Worm (Caenorhabditis elegans) whole organism, late embryonic: ENCODE data around the gene atf-6.

Experiments used
- C08G9.2 ChIP-seq: sonication (generic microtip); optimal IDR thresholded peaks from 2 replicates; lab custom pipeline; 2016; ENCODE audit warnings: mild to moderate bottlenecking, missing genetic modification characterization, moderate library complexity, missing compliant biosample characterization
- C38D4.7 ChIP-seq: fragments of 200-800 bp; sonication (Bioruptor generic); optimal IDR thresholded peaks from 2 replicates; lab custom pipeline; 2018; ENCODE audit warnings: mild to moderate bottlenecking, missing genetic modification characterization, moderate library complexity, missing compliant biosample characterization
- F13H6.1 ChIP-seq: sonication (generic microtip); optimal IDR thresholded peaks from 2 replicates; lab custom pipeline; 2016; ENCODE audit warnings: missing genetic modification characterization, missing compliant biosample characterization
- K02D7.2 ChIP-seq: sonication (generic microtip); optimal IDR thresholded peaks from 2 replicates; lab custom pipeline; 2017; ENCODE audit warnings: mild to moderate bottlenecking, missing genetic modification characterization, missing compliant biosample characterization
- K09A11.1 ChIP-seq: sonication (generic microtip); optimal IDR thresholded peaks from 2 replicates; lab custom pipeline; 2017; ENCODE audit warnings: antibody characterized with exemption, mild to moderate bottlenecking, missing genetic modification characterization, missing compliant biosample characterization; ENCODE audit not compliant: insufficient read depth
- T23F11.4 ChIP-seq: fragments of 200-800 bp; sonication (Bioruptor generic); optimal IDR thresholded peaks from 2 replicates; lab custom pipeline; 2018; ENCODE audit warnings: mild to moderate bottlenecking, missing genetic modification characterization, missing compliant biosample characterization
- ahr-1 ChIP-seq: sonication (generic microtip); optimal IDR thresholded peaks from 2 replicates; lab custom pipeline; 2016; ENCODE audit warnings: missing genetic modification characterization, missing compliant biosample characterization
- ceh-14 ChIP-seq: sonication (generic microtip); optimal IDR thresholded peaks from 2 replicates; lab custom pipeline; 2016; ENCODE audit warnings: missing genotype, missing genetic modification characterization, missing compliant biosample characterization
- ceh-18 ChIP-seq: sonication (generic microtip); optimal IDR thresholded peaks from 2 replicates; lab custom pipeline; 2016; ENCODE audit warnings: missing genetic modification characterization, missing compliant biosample characterization
- ceh-19 ChIP-seq: fragments of 200-800 bp; sonication (Bioruptor generic); optimal IDR thresholded peaks from 2 replicates; lab custom pipeline; 2018; ENCODE audit warnings: mild to moderate bottlenecking, missing genetic modification characterization, missing compliant biosample characterization
- ceh-24 ChIP-seq: sonication (generic microtip); optimal IDR thresholded peaks from 2 replicates; lab custom pipeline; 2016; ENCODE audit warnings: mild to moderate bottlenecking, missing genetic modification characterization, missing compliant biosample characterization
- ceh-31 ChIP-seq: sonication (generic microtip); optimal IDR thresholded peaks from 2 replicates; lab custom pipeline; 2016; ENCODE audit warnings: missing genetic modification characterization, missing compliant biosample characterization
- ceh-34 ChIP-seq: sonication (generic microtip); optimal IDR thresholded peaks from 2 replicates; lab custom pipeline; 2016; ENCODE audit warnings: mild to moderate bottlenecking, missing genetic modification characterization, missing compliant biosample characterization
- ceh-45 ChIP-seq: fragments of 200-800 bp; sonication (Bioruptor generic); IDR thresholded peaks from 2 replicates; pipeline ENCODE4 v1.3.6; 2022; ENCODE audit warnings: missing genetic modification reagents, missing genetic modification characterization, missing compliant biosample characterization
- ceh-48 ChIP-seq: sonication (generic microtip); optimal IDR thresholded peaks from 2 replicates; lab custom pipeline; 2016; ENCODE audit warnings: missing genetic modification characterization, inconsistent platforms, missing compliant biosample characterization
- ceh-6 ChIP-seq: fragments of 200-800 bp; sonication (Bioruptor generic); optimal IDR thresholded peaks from 2 replicates; lab custom pipeline; 2018; ENCODE audit warnings: mild to moderate bottlenecking, missing genetic modification characterization, missing compliant biosample characterization
- ceh-9 ChIP-seq: sonication (generic microtip); optimal IDR thresholded peaks from 2 replicates; lab custom pipeline; 2016; ENCODE audit warnings: mild to moderate bottlenecking, missing genetic modification characterization, inconsistent platforms, missing compliant biosample characterization
- che-1 ChIP-seq: sonication (generic microtip); optimal IDR thresholded peaks from 2 replicates; lab custom pipeline; 2016; ENCODE audit warnings: mild to moderate bottlenecking, missing genetic modification characterization, missing compliant biosample characterization
- dmd-4 ChIP-seq: sonication (generic microtip); optimal IDR thresholded peaks from 2 replicates; lab custom pipeline; 2016; ENCODE audit warnings: borderline replicate concordance, missing genetic modification characterization, missing compliant biosample characterization
- dve-1 ChIP-seq: sonication (generic microtip); optimal IDR thresholded peaks from 2 replicates; lab custom pipeline; 2017; ENCODE audit warnings: antibody characterized with exemption, mild to moderate bottlenecking, missing genetic modification characterization, missing compliant biosample characterization
- elt-2 ChIP-seq: sonication (generic microtip); optimal IDR thresholded peaks from 2 replicates; lab custom pipeline; 2016; ENCODE audit warnings: missing genetic modification reagents, missing genetic modification characterization, missing compliant biosample characterization
- elt-4 ChIP-seq: sonication (generic microtip); optimal IDR thresholded peaks from 2 replicates; lab custom pipeline; 2016; ENCODE audit warnings: missing genetic modification characterization, missing compliant biosample characterization
- ets-4 ChIP-seq: sonication (generic microtip); optimal IDR thresholded peaks from 2 replicates; lab custom pipeline; 2016; ENCODE audit warnings: missing genetic modification characterization, missing compliant biosample characterization
- eyg-1 ChIP-seq: sonication (generic microtip); optimal IDR thresholded peaks from 2 replicates; lab custom pipeline; 2016; ENCODE audit warnings: missing genotype, missing genetic modification characterization, missing compliant biosample characterization
- fax-1 ChIP-seq: sonication (generic microtip); optimal IDR thresholded peaks from 2 replicates; lab custom pipeline; 2016; ENCODE audit warnings: missing genotype, missing genetic modification characterization, missing compliant biosample characterization
- fkh-6 ChIP-seq: sonication (generic microtip); optimal IDR thresholded peaks from 2 replicates; lab custom pipeline; 2016; ENCODE audit warnings: missing genetic modification characterization, missing compliant biosample characterization
- gmeb-2 ChIP-seq: sonication (generic microtip); optimal IDR thresholded peaks from 2 replicates; lab custom pipeline; 2016; ENCODE audit warnings: missing genetic modification characterization, inconsistent platforms, missing compliant biosample characterization
- hlh-15 ChIP-seq: sonication (generic microtip); optimal IDR thresholded peaks from 2 replicates; lab custom pipeline; 2016; ENCODE audit warnings: missing genetic modification characterization, missing compliant biosample characterization
- hlh-30 ChIP-seq: sonication (generic microtip); optimal IDR thresholded peaks from 2 replicates; lab custom pipeline; 2017; ENCODE audit warnings: antibody characterized with exemption, missing genetic modification characterization, missing compliant biosample characterization; ENCODE audit not compliant: insufficient read depth
- hlh-6 ChIP-seq: sonication (generic microtip); optimal IDR thresholded peaks from 2 replicates; lab custom pipeline; 2016; ENCODE audit warnings: missing genotype, missing genetic modification characterization, missing compliant biosample characterization
- hlh-8 ChIP-seq: sonication (generic microtip); optimal IDR thresholded peaks from 2 replicates; lab custom pipeline; 2016; ENCODE audit warnings: missing genotype, missing genetic modification characterization, missing compliant biosample characterization
- lim-6 ChIP-seq: sonication (generic microtip); optimal IDR thresholded peaks from 2 replicates; lab custom pipeline; 2016; ENCODE audit warnings: missing genetic modification characterization, missing compliant biosample characterization
- lin-11 ChIP-seq: fragments of 200-800 bp; sonication (Bioruptor generic); optimal IDR thresholded peaks from 2 replicates; lab custom pipeline; 2018; ENCODE audit warnings: mild to moderate bottlenecking, missing genetic modification characterization, missing compliant biosample characterization
- madf-2 ChIP-seq: sonication (generic microtip); optimal IDR thresholded peaks from 2 replicates; lab custom pipeline; 2017; ENCODE audit warnings: missing genetic modification characterization, missing compliant biosample characterization
- nfya-1 ChIP-seq: sonication (generic microtip); optimal IDR thresholded peaks from 2 replicates; lab custom pipeline; 2017; ENCODE audit warnings: missing genetic modification characterization, mild to moderate bottlenecking, missing compliant biosample characterization, antibody characterized with exemption, moderate library complexity
- nhr-232 ChIP-seq: sonication (generic microtip); optimal IDR thresholded peaks from 2 replicates; lab custom pipeline; 2016; ENCODE audit warnings: missing genetic modification characterization, missing compliant biosample characterization
- npax-4 ChIP-seq: sonication (generic microtip); optimal IDR thresholded peaks from 2 replicates; lab custom pipeline; 2016; ENCODE audit warnings: missing genetic modification characterization, missing compliant biosample characterization
- pat-9 ChIP-seq: fragments of 200-800 bp; sonication (Bioruptor generic); optimal IDR thresholded peaks from 2 replicates; lab custom pipeline; 2018; ENCODE audit warnings: mild to moderate bottlenecking, missing genetic modification characterization, moderate library complexity, missing compliant biosample characterization
- pax-1 ChIP-seq: fragments of 150-350 bp; optimal IDR thresholded peaks from 2 replicates; lab custom pipeline; 2014; ENCODE audit warnings: missing biosample characterization, missing genetic modification characterization
- pha-2 ChIP-seq: sonication (generic microtip); optimal IDR thresholded peaks from 2 replicates; lab custom pipeline; 2017; ENCODE audit warnings: mild to moderate bottlenecking, missing genetic modification characterization, missing compliant biosample characterization
- pha-4 ChIP-seq: fragments of 150-350 bp; optimal IDR thresholded peaks from 2 replicates; lab custom pipeline; 2018; ENCODE audit warnings: missing biosample characterization, missing genetic modification reagents, missing genetic modification characterization
- pqm-1 ChIP-seq: sonication (generic microtip); optimal IDR thresholded peaks from 2 replicates; lab custom pipeline; 2016; ENCODE audit warnings: missing genetic modification characterization, missing compliant biosample characterization
- ref-2 ChIP-seq: sonication (generic microtip); optimal IDR thresholded peaks from 2 replicates; lab custom pipeline; 2016; ENCODE audit warnings: missing genetic modification characterization, missing compliant biosample characterization
- rnt-1 ChIP-seq: sonication (generic microtip); optimal IDR thresholded peaks from 2 replicates; lab custom pipeline; 2016; ENCODE audit warnings: missing genetic modification characterization, missing compliant biosample characterization
- sdc-2 ChIP-seq: sonication (generic microtip); optimal IDR thresholded peaks from 2 replicates; lab custom pipeline; 2016; ENCODE audit warnings: missing genotype, missing genetic modification characterization, missing compliant biosample characterization
- sox-4 ChIP-seq: sonication (generic microtip); optimal IDR thresholded peaks from 2 replicates; lab custom pipeline; 2017; ENCODE audit warnings: mild to moderate bottlenecking, missing genetic modification characterization, inconsistent platforms, missing compliant biosample characterization
- syd-9 ChIP-seq: sonication (generic microtip); optimal IDR thresholded peaks from 2 replicates; lab custom pipeline; 2016; ENCODE audit warnings: mild to moderate bottlenecking, missing genetic modification characterization, moderate library complexity, missing compliant biosample characterization
- tbx-2 ChIP-seq: sonication (generic microtip); optimal IDR thresholded peaks from 2 replicates; lab custom pipeline; 2016; ENCODE audit warnings: missing genetic modification characterization, missing compliant biosample characterization
- tbx-7 ChIP-seq: sonication (generic microtip); optimal IDR thresholded peaks from 2 replicates; lab custom pipeline; 2016; ENCODE audit warnings: missing genotype, missing genetic modification characterization, missing compliant biosample characterization
- unc-42 ChIP-seq: sonication (generic microtip); optimal IDR thresholded peaks from 2 replicates; lab custom pipeline; 2016; ENCODE audit warnings: missing genotype, missing genetic modification characterization, missing compliant biosample characterization
- unc-55 ChIP-seq: sonication (generic microtip); optimal IDR thresholded peaks from 2 replicates; lab custom pipeline; 2017; ENCODE audit warnings: missing biosample characterization, missing genetic modification reagents, missing genetic modification characterization
- unc-86 ChIP-seq: sonication (generic microtip); optimal IDR thresholded peaks from 2 replicates; lab custom pipeline; 2016; ENCODE audit warnings: missing genetic modification characterization, missing compliant biosample characterization
- zip-5 ChIP-seq: sonication (generic microtip); optimal IDR thresholded peaks from 2 replicates; lab custom pipeline; 2016; ENCODE audit warnings: missing genetic modification characterization, missing compliant biosample characterization

The atf-6 gene

DNA sequence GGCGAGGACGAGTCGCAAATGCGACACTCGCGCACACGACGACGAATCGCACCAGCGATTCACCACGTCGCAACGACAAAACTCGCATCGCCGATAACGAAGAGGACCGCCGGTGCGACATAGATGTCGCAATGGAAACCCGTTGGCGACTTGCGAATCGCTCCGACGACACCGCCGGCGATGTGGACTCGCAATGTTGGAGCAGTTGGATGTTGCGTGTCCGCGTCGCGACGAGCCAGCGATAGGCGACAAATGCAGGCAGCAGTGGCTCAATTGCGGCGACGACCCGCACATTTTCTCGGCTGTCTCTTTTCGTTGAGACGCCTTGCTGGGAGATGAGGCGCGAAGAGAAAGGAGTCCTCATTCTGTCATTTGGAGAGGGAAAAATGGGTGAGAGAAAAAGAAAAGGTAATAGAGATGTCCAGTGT lies 28.6 kb upstream of the atf-6 start:
- no peak for TF ChIP-seq pat-9 (tag; lab: Kevin White, UChicago)
- no peak for TF ChIP-seq lin-11 (tag; lab: Kevin White, UChicago)
- peak; percentile 63 for TF ChIP-seq ceh-31 (tag; lab: Kevin White, UChicago)
- TF ChIP-seq fkh-6 (tag; lab: Kevin White, UChicago) = no peak
- peak; percentile 8 for TF ChIP-seq C08G9.2 (tag; lab: Kevin White, UChicago)
- TF ChIP-seq ceh-18 (tag; lab: Kevin White, UChicago) = peak; percentile 57
- no peak for TF ChIP-seq sox-4 (tag; lab: Kevin White, UChicago)
- peak; percentile 44 for TF ChIP-seq unc-42 (tag; lab: Kevin White, UChicago)
- no peak for TF ChIP-seq syd-9 (tag; lab: Kevin White, UChicago)
- TF ChIP-seq ceh-9 = no peak
- TF ChIP-seq ceh-45 (GFP tag; lab: Robert Waterston, UW) = no peak
- no peak for TF ChIP-seq fax-1 (tag; lab: Kevin White, UChicago)
- peak; percentile 44 for TF ChIP-seq ceh-34 (tag; lab: Kevin White, UChicago)
- peak; percentile 42 for TF ChIP-seq lim-6
- no peak for TF ChIP-seq K09A11.1
- no peak for TF ChIP-seq T23F11.4 (GFP tag; lab: Kevin White, UChicago)
- no peak for TF ChIP-seq pqm-1 (tag; lab: Kevin White, UChicago)
- TF ChIP-seq eyg-1 (tag; lab: Kevin White, UChicago) = no peak
- peak; percentile 25 for TF ChIP-seq ceh-6
- no peak for TF ChIP-seq pax-1 (tag; lab: Kevin White, UChicago)
- TF ChIP-seq ref-2 = peak; percentile 80
- TF ChIP-seq F13H6.1 = peak; percentile 56
- TF ChIP-seq K02D7.2 (tag; lab: Kevin White, UChicago) = no peak
- TF ChIP-seq tbx-7 (tag; lab: Kevin White, UChicago) = no peak
- TF ChIP-seq elt-2 (tag; lab: Kevin White, UChicago) = peak; percentile 34
- no peak for TF ChIP-seq dmd-4
- peak; percentile 99 for TF ChIP-seq madf-2
- TF ChIP-seq hlh-8 (tag; lab: Kevin White, UChicago) = peak; percentile 24
- TF ChIP-seq ahr-1 (tag; lab: Kevin White, UChicago) = no peak
- no peak for TF ChIP-seq pha-4 (tag; lab: Kevin White, UChicago)
- peak; percentile 30 for TF ChIP-seq gmeb-2 (tag; lab: Kevin White, UChicago)
- TF ChIP-seq rnt-1 (tag; lab: Kevin White, UChicago) = peak; percentile 54
- TF ChIP-seq zip-5 (tag; lab: Kevin White, UChicago) = no peak
- TF ChIP-seq hlh-30 (tag; lab: Kevin White, UChicago) = no peak
- peak; percentile 59 for TF ChIP-seq hlh-6 (tag; lab: Kevin White, UChicago)
- no peak for TF ChIP-seq npax-4 (tag; lab: Kevin White, UChicago)
- TF ChIP-seq unc-55 (GFP tag; lab: Kevin White, UChicago) = peak; percentile 44
- TF ChIP-seq elt-4 (tag; lab: Kevin White, UChicago) = peak; percentile 24
- TF ChIP-seq ceh-24 (tag; lab: Kevin White, UChicago) = no peak
- peak; percentile 11 for TF ChIP-seq che-1 (tag; lab: Kevin White, UChicago)
- TF ChIP-seq ceh-48 (tag; lab: Kevin White, UChicago) = peak; percentile 3
- TF ChIP-seq dve-1 = peak; percentile 39
- TF ChIP-seq C38D4.7 = no peak
- no peak for TF ChIP-seq unc-86 (tag; lab: Kevin White, UChicago)
- TF ChIP-seq sdc-2 (tag; lab: Kevin White, UChicago) = peak; percentile 80
- TF ChIP-seq pha-2 = no peak
- TF ChIP-seq tbx-2 (tag; lab: Kevin White, UChicago) = peak; percentile 82
- no peak for TF ChIP-seq nhr-232 (tag; lab: Kevin White, UChicago)
- peak; percentile 19 for TF ChIP-seq ets-4 (tag; lab: Kevin White, UChicago)
- TF ChIP-seq nfya-1 (tag; lab: Kevin White, UChicago) = no peak
- TF ChIP-seq ceh-14 = peak; percentile 59
- peak; percentile 26 for TF ChIP-seq ceh-19 (GFP tag; lab: Kevin White, UChicago)
- TF ChIP-seq hlh-15 = no peak
